Fruit fly (Drosophila melanogaster) Kc167 (cell line): ENCODE results near the gene Rbfox1.

Source experiments
- Sin3A ChIP-seq: fragments of >200 bp; optimal IDR thresholded peaks from 2 replicates; lab custom pipeline; 2018; ENCODE audit warnings: missing external identifiers
- h ChIP-seq: fragments of >200 bp; optimal IDR thresholded peaks from 3 replicates; lab custom pipeline; 2018; ENCODE audit warnings: missing external identifiers
- insv ChIP-seq: fragments of >200 bp; optimal IDR thresholded peaks from 3 replicates; lab custom pipeline; 2018; ENCODE audit warnings: missing external identifiers
- psq ChIP-seq: fragments of >200 bp; optimal IDR thresholded peaks from 2 replicates; lab custom pipeline; 2017; ENCODE audit warnings: missing external identifiers

- TF ChIP-seq psq (no peak), h (lab: Kevin White, UChicago) (no peak), insv (lab: Kevin White, UChicago) (no peak), Sin3A (lab: Kevin White, UChicago) (no peak)
These were observed 32.2 kb downstream of the Rbfox1 start for dm6 chr3L:10513412-10513811.
